Fruit fly (Drosophila melanogaster) whole organism, prepupa: ENCODE data around the gene PGRP-LD.

Source experiments
- CG34406 ChIP-seq: fragments of 200-800 bp; sonication (Bioruptor generic); optimal IDR thresholded peaks from 3 replicates; lab custom pipeline; 2016; ENCODE audit warnings: missing biosample characterization, missing genetic modification characterization
- Eip78C ChIP-seq: fragments of 200-800 bp; sonication (Bioruptor generic); peaks from one replicate; lab custom pipeline; 2016; ENCODE audit warnings: missing biosample characterization, missing genetic modification characterization
- Gug ChIP-seq: fragments of 200-800 bp; sonication (Bioruptor generic); IDR thresholded peaks from 2 replicates; pipeline ENCODE4 v1.3.6; 2022; ENCODE audit warnings: missing biosample characterization, missing genetic modification characterization
- Sox15 ChIP-seq: fragments of 200-800 bp; sonication (Bioruptor generic); optimal IDR thresholded peaks from 3 replicates; lab custom pipeline; 2016; ENCODE audit warnings: missing biosample characterization, missing genetic modification characterization
- topi ChIP-seq: fragments of 200-800 bp; sonication (Bioruptor generic); optimal IDR thresholded peaks from 3 replicates; lab custom pipeline; 2016; ENCODE audit warnings: missing biosample characterization, missing genetic modification characterization
- vri ChIP-seq: fragments of 200-800 bp; sonication (Bioruptor generic); optimal IDR thresholded peaks from 3 replicates; lab custom pipeline; 2016; ENCODE audit warnings: missing biosample characterization, mild to moderate bottlenecking, missing genetic modification characterization

DNA sequence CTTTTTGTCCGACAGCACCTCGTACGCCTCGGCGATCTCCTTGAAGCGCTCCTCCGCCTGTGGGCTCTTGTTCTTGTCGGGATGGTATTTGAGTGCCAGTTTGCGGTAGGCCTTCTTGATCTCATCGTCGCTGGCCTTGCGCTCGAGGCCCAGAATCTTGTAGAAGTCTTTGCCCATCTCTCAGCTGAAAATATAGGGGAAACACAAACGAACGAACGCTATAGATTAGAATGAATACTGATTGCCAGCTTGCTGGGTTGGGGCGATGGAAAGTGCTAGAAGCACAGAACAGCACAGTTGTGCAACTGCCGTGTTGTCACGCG lies 28.5 kb upstream of the PGRP-LD start:
- TF ChIP-seq CG34406 (GFP tag; lab: Kevin White, UChicago) = no peak
- no peak for TF ChIP-seq Eip78C (GFP tag; lab: Kevin White, UChicago)
- no peak for TF ChIP-seq topi (GFP tag; lab: Kevin White, UChicago)
- TF ChIP-seq Gug (GFP tag; lab: Robert Waterston, UW) = no peak
- TF ChIP-seq Sox15 (GFP tag; lab: Kevin White, UChicago) = no peak
- no peak for TF ChIP-seq vri
